Worm (Caenorhabditis elegans) whole organism, mixed stage, embryonic: ENCODE measurements around the gene Y53F4B.17.

Experiments used
- M03D4.4 ChIP-seq: sonication (generic microtip); optimal IDR thresholded peaks from 2 replicates; lab custom pipeline; 2017; ENCODE audit warnings: mild to moderate bottlenecking, missing genetic modification characterization, missing compliant biosample characterization
- bed-3 ChIP-seq: fragments of 200-800 bp; sonication (Bioruptor generic); optimal IDR thresholded peaks from 3 replicates; lab custom pipeline; 2018; ENCODE audit warnings: mild to moderate bottlenecking, missing genetic modification characterization, moderate library complexity, missing compliant biosample characterization
- blmp-1 ChIP-seq: fragments of 150-350 bp; optimal IDR thresholded peaks from 2 replicates; lab custom pipeline; 2014; ENCODE audit warnings: missing biosample characterization, missing genetic modification characterization
- ceh-39 ChIP-seq: fragments of 150-350 bp; optimal IDR thresholded peaks from 2 replicates; lab custom pipeline; 2014; ENCODE audit warnings: missing biosample characterization, missing genetic modification characterization
- ceh-43 ChIP-seq: fragments of 200-800 bp; sonication (Bioruptor generic); optimal IDR thresholded peaks from 2 replicates; lab custom pipeline; 2018; ENCODE audit warnings: mild to moderate bottlenecking, missing genetic modification characterization, moderate library complexity, missing compliant biosample characterization
- ceh-83 ChIP-seq: fragments of 200-800 bp; sonication (Bioruptor generic); optimal IDR thresholded peaks from 2 replicates; lab custom pipeline; 2018; ENCODE audit warnings: mild to moderate bottlenecking, missing genetic modification characterization, missing compliant biosample characterization
- ces-1 ChIP-seq: fragments of 150-350 bp; optimal IDR thresholded peaks from 2 replicates; lab custom pipeline; 2014; ENCODE audit warnings: missing biosample characterization, missing genetic modification reagents, missing genetic modification characterization
- drap-1 ChIP-seq: fragments of 200-800 bp; sonication (Bioruptor generic); optimal IDR thresholded peaks from 3 replicates; lab custom pipeline; 2018; ENCODE audit warnings: mild to moderate bottlenecking, missing genetic modification characterization, missing compliant biosample characterization
- elt-3 ChIP-seq: fragments of 150-350 bp; optimal IDR thresholded peaks from 2 replicates; lab custom pipeline; 2014; ENCODE audit warnings: missing biosample characterization, missing genetic modification characterization
- ham-2 ChIP-seq: fragments of 200-800 bp; sonication (Bioruptor generic); optimal IDR thresholded peaks from 2 replicates; lab custom pipeline; 2018; ENCODE audit warnings: mild to moderate bottlenecking, missing genetic modification characterization, missing compliant biosample characterization
- hlh-1 ChIP-seq: fragments of 150-350 bp; optimal IDR thresholded peaks from 2 replicates; lab custom pipeline; 2014; ENCODE audit warnings: missing biosample characterization, missing genetic modification reagents, missing genetic modification characterization
- lin-13 ChIP-seq: fragments of 150-350 bp; optimal IDR thresholded peaks from 2 replicates; lab custom pipeline; 2014; ENCODE audit warnings: missing biosample characterization, missing genetic modification characterization
- lin-32 ChIP-seq: fragments of 200-800 bp; sonication (Bioruptor generic); optimal IDR thresholded peaks from 2 replicates; lab custom pipeline; 2018; ENCODE audit warnings: mild to moderate bottlenecking, missing genetic modification characterization, missing compliant biosample characterization
- lsy-2 ChIP-seq: fragments of 150-350 bp; optimal IDR thresholded peaks from 2 replicates; lab custom pipeline; 2014; ENCODE audit warnings: missing biosample characterization, missing genetic modification characterization
- mab-5 ChIP-seq: fragments of 150-350 bp; optimal IDR thresholded peaks from 2 replicates; lab custom pipeline; 2014; ENCODE audit warnings: missing biosample characterization, missing genetic modification characterization
- mep-1 ChIP-seq: fragments of 150-350 bp; optimal IDR thresholded peaks from 2 replicates; lab custom pipeline; 2017; ENCODE audit warnings: missing biosample characterization, missing genetic modification reagents, missing genetic modification characterization, inconsistent platforms
- mls-2 ChIP-seq: sonication (generic microtip); optimal IDR thresholded peaks from 2 replicates; lab custom pipeline; 2016; ENCODE audit warnings: mild to moderate bottlenecking, missing genetic modification characterization, moderate library complexity, missing compliant biosample characterization
- nhr-2 ChIP-seq: fragments of 150-350 bp; optimal IDR thresholded peaks from 2 replicates; lab custom pipeline; 2014; ENCODE audit warnings: missing biosample characterization, missing genetic modification characterization
- nhr-237 ChIP-seq: fragments of 150-350 bp; optimal IDR thresholded peaks from 2 replicates; lab custom pipeline; 2014; ENCODE audit warnings: missing biosample characterization, missing genetic modification characterization
- nhr-76 ChIP-seq: sonication (generic microtip); optimal IDR thresholded peaks from 2 replicates; lab custom pipeline; 2017; ENCODE audit warnings: missing biosample characterization, missing genetic modification characterization
- pha-4 ChIP-seq: fragments of 150-350 bp; optimal IDR thresholded peaks from 2 replicates; lab custom pipeline; 2018; ENCODE audit warnings: missing biosample characterization, missing genetic modification reagents, missing genetic modification characterization
- sem-2 ChIP-seq: fragments of 200-800 bp; sonication (Bioruptor generic); optimal IDR thresholded peaks from 2 replicates; lab custom pipeline; 2018; ENCODE audit warnings: mild to moderate bottlenecking, missing genetic modification characterization, missing compliant biosample characterization
- snpc-4 ChIP-seq: fragments of 150-350 bp; optimal IDR thresholded peaks from 2 replicates; lab custom pipeline; 2014; ENCODE audit warnings: missing biosample characterization, missing genetic modification characterization
- sptf-1 ChIP-seq: sonication (generic microtip); optimal IDR thresholded peaks from 2 replicates; lab custom pipeline; 2017; ENCODE audit warnings: mild to moderate bottlenecking, missing genetic modification characterization, moderate library complexity, missing compliant biosample characterization
- tbx-8 ChIP-seq: fragments of 200-800 bp; sonication (Bioruptor generic); optimal IDR thresholded peaks from 2 replicates; lab custom pipeline; 2018; ENCODE audit warnings: mild to moderate bottlenecking, missing genetic modification characterization, moderate library complexity, missing compliant biosample characterization
- unc-120 ChIP-seq: sonication (generic microtip); optimal IDR thresholded peaks from 2 replicates; lab custom pipeline; 2017; ENCODE audit warnings: missing genetic modification characterization, missing compliant biosample characterization; ENCODE audit not compliant: poor library complexity, severe bottlenecking
- unc-39 ChIP-seq: fragments of 150-350 bp; optimal IDR thresholded peaks from 2 replicates; lab custom pipeline; 2014; ENCODE audit warnings: missing biosample characterization, missing genetic modification characterization
- zip-8 ChIP-seq: fragments of 150-350 bp; optimal IDR thresholded peaks from 2 replicates; lab custom pipeline; 2014; ENCODE audit warnings: missing biosample characterization, missing genetic modification characterization
- ztf-11 ChIP-seq: fragments of 150-350 bp; optimal IDR thresholded peaks from 2 replicates; lab custom pipeline; 2014; ENCODE audit warnings: missing biosample characterization, missing genetic modification characterization

Y53F4B.17 gene

DNA sequence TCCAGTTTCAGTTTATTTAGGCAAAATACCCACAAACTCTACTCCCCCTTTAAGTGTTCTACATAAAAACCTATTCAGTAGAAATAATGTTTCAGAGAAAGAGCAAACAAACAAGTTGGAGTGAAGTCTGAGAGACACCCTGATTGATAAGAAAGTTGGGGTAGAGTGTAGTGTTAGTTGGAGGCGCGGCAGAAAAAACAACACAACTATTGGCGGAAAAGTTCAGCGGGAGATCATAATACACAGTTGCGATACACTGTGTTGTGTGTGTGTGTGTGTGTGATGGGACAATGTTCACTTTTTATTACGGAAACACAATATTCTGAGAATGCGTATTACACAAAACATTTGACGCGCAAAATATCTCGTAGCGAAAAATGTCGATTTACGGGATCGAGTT, 16.3 kb downstream of the Y53F4B.17 start:
- TF ChIP-seq mab-5 (tag; lab: Kevin White, UChicago) (no peak), M03D4.4 (tag; lab: Kevin White, UChicago) (no peak), bed-3 (no peak), ceh-43 (GFP tag; lab: Kevin White, UChicago) (no peak), ztf-11 (tag; lab: Kevin White, UChicago) (no peak), unc-39 (no peak), snpc-4 (tag; lab: Kevin White, UChicago) (no peak), sem-2 (GFP tag; lab: Kevin White, UChicago) (no peak), nhr-2 (tag; lab: Kevin White, UChicago) (no peak), ceh-39 (tag; lab: Kevin White, UChicago) (no peak), pha-4 (tag; lab: Kevin White, UChicago) (no peak), nhr-76 (tag; lab: Kevin White, UChicago) (no peak), mep-1 (tag; lab: Kevin White, UChicago) (no peak)

DNA sequence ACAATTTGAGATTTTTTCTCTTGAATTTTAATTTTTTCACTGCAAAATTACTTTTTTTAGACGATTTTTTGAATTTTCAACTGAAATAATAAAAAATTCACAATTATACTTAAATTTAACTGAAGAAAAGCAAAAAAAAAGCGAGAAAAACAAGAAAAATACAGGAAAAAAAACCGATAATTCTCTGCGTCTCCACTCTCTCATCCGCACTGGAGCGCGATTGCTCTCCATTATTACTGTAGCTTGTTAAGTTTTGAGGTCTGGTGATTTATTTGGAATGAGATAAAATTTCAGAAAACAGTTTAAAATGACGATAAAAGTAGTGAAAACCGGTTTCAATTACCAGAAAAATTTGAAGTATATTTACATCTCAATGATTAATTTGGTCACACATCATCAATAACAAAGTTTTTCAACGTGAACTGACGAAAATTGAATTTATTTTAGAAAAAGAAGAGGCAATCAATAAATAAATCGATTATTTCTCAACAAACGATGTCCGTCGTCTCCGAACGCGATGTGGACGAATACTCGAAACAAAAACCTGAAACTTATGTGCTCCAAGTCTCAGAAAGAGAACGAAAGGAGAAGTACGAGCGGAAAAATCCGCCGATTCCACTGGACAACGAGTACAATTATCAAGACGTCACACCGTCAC, 18.5 kb downstream of the Y53F4B.17 start, which contains the start of gene Y53F4B.19:
Gene Y53F4B.19, plus strand, starts transcription at position 157 of the 658 bp plus-strand sequence.
- TF ChIP-seq ces-1 (GFP tag; lab: Kevin White, UChicago): no peak
- TF ChIP-seq pha-4 (tag; lab: Kevin White, UChicago): no peak
- TF ChIP-seq ham-2 (GFP tag; lab: Kevin White, UChicago): no peak
- TF ChIP-seq hlh-1 (tag; lab: Kevin White, UChicago): no peak
- peak; percentile 79 for TF ChIP-seq lsy-2 (tag; lab: Kevin White, UChicago)
- TF ChIP-seq ceh-83 (GFP tag; lab: Kevin White, UChicago): no peak
- no peak for TF ChIP-seq zip-8 (tag; lab: Kevin White, UChicago)
- peak; percentile 95 for TF ChIP-seq ceh-39 (tag; lab: Kevin White, UChicago)

DNA sequence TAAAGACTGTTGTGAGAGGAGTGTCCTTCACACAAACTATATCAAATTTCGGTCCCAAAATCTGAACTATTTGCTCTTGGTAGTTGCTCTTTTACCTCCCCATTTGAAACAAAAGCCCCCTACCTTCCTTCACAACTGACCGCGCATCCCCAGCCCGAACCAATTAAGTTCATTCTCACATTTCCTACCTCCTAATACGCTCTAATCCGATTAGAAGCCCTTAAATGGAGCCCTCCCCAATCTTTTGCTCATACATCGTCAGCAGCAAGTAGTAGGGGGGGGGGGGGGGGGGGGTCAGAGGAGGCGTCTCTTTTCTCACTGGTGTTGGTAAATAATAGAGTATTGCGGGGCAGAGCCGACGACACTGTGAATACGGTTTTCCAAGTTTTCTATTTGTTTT, 22.1 kb downstream of the Y53F4B.17 start:
- no peak for TF ChIP-seq unc-120 (tag; lab: Kevin White, UChicago)
- TF ChIP-seq ces-1 (GFP tag; lab: Kevin White, UChicago): peak; percentile 58
- TF ChIP-seq mls-2 (tag; lab: Kevin White, UChicago): peak; percentile 8
- TF ChIP-seq sptf-1 (tag; lab: Kevin White, UChicago): peak; percentile 52

DNA sequence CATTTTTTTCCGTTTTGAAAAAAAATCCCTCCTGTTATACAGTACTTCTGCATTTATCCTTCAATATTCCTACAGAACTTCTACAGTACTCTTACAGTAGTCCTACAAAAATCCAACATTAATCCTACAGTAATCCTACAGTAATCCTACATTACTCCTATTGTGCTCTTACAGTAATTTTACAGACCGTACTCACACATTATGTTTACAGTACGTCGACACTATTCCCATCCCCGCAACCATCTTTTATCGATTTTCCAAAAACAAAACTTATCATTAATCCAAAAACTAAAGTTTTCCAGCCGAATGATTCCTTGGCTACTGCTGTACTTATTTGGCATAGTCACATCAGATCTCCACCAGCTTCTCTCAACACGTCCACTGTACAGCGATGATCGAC, 25.7 kb downstream of the Y53F4B.17 start, which contains the start of gene Y53F4B.20:
Gene Y53F4B.20, plus strand, starts transcription at position 301 of the 400 bp plus-strand sequence.
- TF ChIP-seq hlh-1 (tag; lab: Kevin White, UChicago) (no peak), blmp-1 (no peak), mls-2 (tag; lab: Kevin White, UChicago) (no peak), ceh-43 (GFP tag; lab: Kevin White, UChicago) (no peak), lsy-2 (tag; lab: Kevin White, UChicago) (no peak), snpc-4 (tag; lab: Kevin White, UChicago) (no peak), nhr-2 (tag; lab: Kevin White, UChicago) (no peak), unc-39 (no peak), tbx-8 (no peak), elt-3 (tag; lab: Kevin White, UChicago) (no peak), drap-1 (GFP tag; lab: Kevin White, UChicago) (no peak), ceh-39 (tag; lab: Kevin White, UChicago) (no peak)

DNA sequence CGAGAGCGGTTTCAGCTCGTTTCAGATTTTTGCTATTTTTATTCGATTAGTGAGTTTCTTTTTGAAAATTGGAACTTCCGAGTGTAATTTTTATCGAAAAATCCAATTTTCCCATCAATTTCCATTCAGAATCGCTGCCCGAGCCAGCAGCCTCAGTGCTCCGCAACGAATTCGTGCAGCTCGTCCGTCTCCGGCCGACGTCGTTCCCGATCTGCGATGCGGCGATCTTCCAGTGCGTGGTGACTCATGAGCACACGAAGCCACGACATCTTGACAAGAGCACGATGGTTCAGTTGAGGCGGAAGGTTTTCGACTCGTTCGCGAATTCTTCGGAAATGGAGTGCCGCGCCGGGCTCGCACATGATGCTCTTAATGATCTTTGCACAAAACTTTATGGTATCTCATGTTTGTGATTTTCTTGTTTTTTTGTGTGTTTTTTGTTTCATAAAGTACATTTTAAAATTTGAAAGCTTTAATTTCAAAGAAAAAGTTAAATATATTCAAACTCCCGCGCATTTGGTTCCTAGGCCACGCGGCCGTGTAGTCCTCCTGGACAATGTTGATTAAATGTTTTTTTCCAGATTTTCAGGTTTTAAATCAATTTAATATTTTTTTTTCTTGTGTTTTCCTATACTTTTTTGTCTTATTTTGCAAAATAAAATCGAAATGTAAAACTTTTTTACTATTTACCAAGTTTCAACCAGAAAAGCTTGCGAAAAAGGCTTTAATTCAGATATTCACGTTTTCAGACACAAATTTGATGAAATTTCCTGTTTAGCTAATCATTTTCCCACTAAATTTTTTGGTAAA, 30.8 kb downstream of the Y53F4B.17 start:
- TF ChIP-seq lin-13 (tag; lab: Kevin White, UChicago): no peak
- TF ChIP-seq ces-1 (GFP tag; lab: Kevin White, UChicago): peak; percentile 34
- TF ChIP-seq ceh-83 (GFP tag; lab: Kevin White, UChicago): peak; percentile 45
- TF ChIP-seq drap-1 (GFP tag; lab: Kevin White, UChicago): no peak
- peak; percentile 15 for TF ChIP-seq nhr-237 (tag; lab: Kevin White, UChicago)
- no peak for TF ChIP-seq lin-32
- TF ChIP-seq M03D4.4 (tag; lab: Kevin White, UChicago): peak; percentile 5
